Worm (Caenorhabditis elegans) whole organism, mixed stage, embryonic: ENCODE data around the gene ZK180.7.

Source experiments
- elt-3 ChIP-seq: fragments of 150-350 bp; optimal IDR thresholded peaks from 2 replicates; lab custom pipeline; 2014; ENCODE audit warnings: missing biosample characterization, missing genetic modification characterization
- nhr-237 ChIP-seq: fragments of 150-350 bp; optimal IDR thresholded peaks from 2 replicates; lab custom pipeline; 2014; ENCODE audit warnings: missing biosample characterization, missing genetic modification characterization
- unc-62 ChIP-seq: fragments of 150-350 bp; optimal IDR thresholded peaks from 2 replicates; lab custom pipeline; 2014; ENCODE audit warnings: missing biosample characterization, missing genetic modification reagents, missing genetic modification characterization

DNA sequence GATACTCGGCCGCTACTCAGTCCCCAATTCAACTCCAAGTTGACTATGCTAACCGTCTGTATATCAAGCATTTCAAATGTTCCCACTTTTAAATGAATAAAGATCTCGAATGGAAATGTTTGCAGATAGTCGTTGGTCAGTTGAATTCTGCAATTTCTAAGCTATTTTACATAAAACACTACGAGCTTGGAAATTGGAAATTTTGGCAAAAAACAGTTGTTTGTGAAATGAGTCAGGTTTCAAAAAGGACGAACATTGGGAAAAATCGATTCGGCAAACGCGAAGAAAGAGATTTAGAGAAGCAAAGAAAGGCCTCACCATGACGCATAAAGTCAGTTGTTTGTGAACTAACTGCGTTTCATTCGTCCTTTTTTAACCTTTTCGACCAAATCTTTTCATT is 43.5 kb upstream of the ZK180.7 start:
- TF ChIP-seq unc-62 (GFP tag; lab: Kevin White, UChicago) (no peak), elt-3 (tag; lab: Kevin White, UChicago) (no peak), nhr-237 (tag; lab: Kevin White, UChicago) (no peak)
